Worm (Caenorhabditis elegans): ENCODE results near the gene F08D12.12.

F08D12.12 gene

ce11 chrII:2800550-2801233 lies 13.8 kb upstream of the F08D12.12 start, which contains the start of gene nhr-119 (continued):
- TF ChIP-seq ets-5 (GFP tag; IDR thresholded peaks at IDR 0.05), result no peak
- peak; percentile 73 for TF ChIP-seq jun-1 (tag; optimal IDR thresholded peaks at IDR 0.05)

DNA sequence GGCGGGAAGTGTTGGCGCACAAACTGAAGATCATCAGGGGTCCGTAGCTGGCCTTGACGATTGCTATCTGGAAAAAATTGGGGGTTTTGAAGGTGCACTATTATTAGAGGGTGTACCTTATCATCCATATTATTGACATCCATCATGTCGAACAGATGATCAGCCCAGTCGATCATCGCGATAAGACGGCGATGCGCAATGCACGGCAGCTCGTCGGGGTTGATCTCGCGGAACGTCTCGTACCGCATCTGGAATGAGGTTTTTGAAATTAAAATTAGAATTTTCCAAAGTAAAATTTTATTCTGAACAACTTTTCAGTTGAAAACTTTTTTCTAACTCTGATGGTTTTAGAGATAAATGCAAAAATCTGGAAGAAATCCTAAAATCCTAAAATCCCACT lies 11.1 kb upstream of the F08D12.12 start:
- TF ChIP-seq xbp-1 (tag; optimal IDR thresholded peaks at IDR 0.05), result no peak
- no peak for TF ChIP-seq efl-1 (optimal IDR thresholded peaks at IDR 0.05)
- TF ChIP-seq efl-1 (GFP tag; optimal IDR thresholded peaks at IDR 0.05 in 1 of 2), result peak in 1 of 2 experiments; percentile 63

DNA sequence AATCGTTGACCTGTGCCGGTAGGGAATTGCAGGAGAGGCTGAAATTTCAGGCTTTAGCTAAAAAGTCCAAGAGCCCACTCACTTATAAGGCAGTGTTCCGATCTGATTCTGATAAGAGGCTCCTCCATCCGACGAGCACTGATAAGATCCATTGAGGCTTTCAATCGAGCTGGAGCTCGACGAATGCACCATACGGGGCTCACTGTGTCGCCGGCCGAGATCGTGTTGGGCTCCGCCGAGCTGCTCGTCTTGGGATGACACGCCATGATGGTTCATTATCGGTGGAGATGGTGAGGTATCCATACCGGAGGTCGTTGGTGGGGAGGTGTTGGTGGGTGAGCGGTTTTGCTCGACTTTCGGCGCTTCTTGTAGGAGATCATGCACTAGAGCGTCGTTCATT lies 9.6 kb upstream of the F08D12.12 start:
- TF ChIP-seq blmp-1 (tag; optimal IDR thresholded peaks at IDR 0.05), result no peak
- no peak for TF ChIP-seq efl-1 (optimal IDR thresholded peaks at IDR 0.05)
- TF ChIP-seq efl-1 (GFP tag; optimal IDR thresholded peaks at IDR 0.05 in 1 of 2), result peak in 1 of 2 experiments; percentile 87
- TF ChIP-seq C04F5.9 (tag; optimal IDR thresholded peaks at IDR 0.05), result no peak
- TF ChIP-seq sox-4 (tag; optimal IDR thresholded peaks at IDR 0.05), result no peak

DNA sequence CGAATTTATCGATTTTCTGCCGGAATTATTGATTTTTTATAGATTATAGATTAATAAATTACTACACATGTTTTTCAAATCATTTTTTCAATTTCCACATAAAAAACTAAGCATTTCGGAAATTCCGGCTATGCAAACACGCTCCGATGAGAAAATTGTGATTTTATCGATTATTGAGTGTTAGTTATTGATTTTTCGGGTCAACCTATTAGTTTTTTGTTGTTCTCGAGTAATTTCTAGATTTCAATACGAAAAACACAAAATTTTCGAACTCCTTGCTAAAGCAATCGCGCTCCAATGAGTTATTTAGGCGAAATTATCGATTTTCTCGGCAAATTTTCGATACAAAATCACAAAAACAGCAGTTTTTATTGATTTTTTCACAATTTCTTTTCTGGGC lies 8.5 kb upstream of the F08D12.12 start:
- TF ChIP-seq mdl-1 (tag; optimal IDR thresholded peaks at IDR 0.05) (no peak), alr-1 (tag; optimal IDR thresholded peaks at IDR 0.05; ENCODE audit: borderline replicate concordance) (no peak), unc-30 (tag; optimal IDR thresholded peaks at IDR 0.05) (no peak), Y116A8C.19 (tag; optimal IDR thresholded peaks at IDR 0.05; ENCODE audit: borderline replicate concordance) (no peak), unc-86 (tag; optimal IDR thresholded peaks at IDR 0.05) (no peak), lin-39 (tag; optimal IDR thresholded peaks at IDR 0.05) (no peak), lin-14 (GFP tag; optimal IDR thresholded peaks at IDR 0.05) (no peak), grh-1 (GFP tag; IDR thresholded peaks at IDR 0.05) (no peak), ceh-63 (GFP tag; optimal IDR thresholded peaks at IDR 0.05) (no peak), lsy-2 (tag; optimal IDR thresholded peaks at IDR 0.05) (no peak), nhr-47 (tag; optimal IDR thresholded peaks at IDR 0.05) (no peak)

- TF ChIP-seq F16B12.6 (tag; optimal IDR thresholded peaks at IDR 0.05), result no peak
- TF ChIP-seq fkh-10 (GFP tag; optimal IDR thresholded peaks at IDR 0.05), result no peak
- no peak for TF ChIP-seq C04F5.9 (tag; optimal IDR thresholded peaks at IDR 0.05)
- TF ChIP-seq egl-13 (tag; optimal IDR thresholded peaks at IDR 0.05), result no peak
- TF ChIP-seq lin-35 (GFP tag; optimal IDR thresholded peaks at IDR 0.05), result no peak
- TF ChIP-seq ces-1 (GFP tag; optimal IDR thresholded peaks at IDR 0.05), result no peak
- no peak for TF ChIP-seq sptf-1 (tag; optimal IDR thresholded peaks at IDR 0.05)
- no peak for TF ChIP-seq lin-14 (GFP tag; optimal IDR thresholded peaks at IDR 0.05)
- TF ChIP-seq elt-3 (tag; optimal IDR thresholded peaks at IDR 0.05), result no peak
- TF ChIP-seq hlh-17 (GFP tag; optimal IDR thresholded peaks at IDR 0.05; ENCODE audit: borderline replicate concordance), result no peak
- no peak for TF ChIP-seq tbx-2 (tag; optimal IDR thresholded peaks at IDR 0.05)
- TF ChIP-seq grh-1 (GFP tag; IDR thresholded peaks at IDR 0.05), result no peak
- TF ChIP-seq nhr-77 (tag; optimal IDR thresholded peaks at IDR 0.05), result no peak
- TF ChIP-seq ets-5 (GFP tag; IDR thresholded peaks at IDR 0.05), result no peak
- no peak for TF ChIP-seq vab-15 (tag; optimal IDR thresholded peaks at IDR 0.05)
- TF ChIP-seq nhr-71 (tag; optimal IDR thresholded peaks at IDR 0.05), result no peak
Measured at ce11 chrII:2791693-2792092, 4.8 kb upstream of the F08D12.12 start.

ce11 chrII:2787849-2788248 lies 968 bp upstream of the F08D12.12 start:
- no peak for TF ChIP-seq sptf-1 (tag; optimal IDR thresholded peaks at IDR 0.05)
- no peak for TF ChIP-seq aha-1 (tag; optimal IDR thresholded peaks at IDR 0.05)
- TF ChIP-seq nhr-20 (tag; optimal IDR thresholded peaks at IDR 0.05), result no peak
- TF ChIP-seq unc-130 (tag; optimal IDR thresholded peaks at IDR 0.05), result no peak
